Worm (Caenorhabditis elegans) whole organism, L4/young adult: ENCODE measurements around the gene fip-3.

Source experiments
- dao-5 ChIP-seq: sonication (generic microtip); optimal IDR thresholded peaks from 2 replicates; lab custom pipeline; 2016; ENCODE audit warnings: missing genotype, missing genetic modification characterization, moderate library complexity, missing compliant biosample characterization
- him-1 ChIP-seq: sonication (generic microtip); optimal IDR thresholded peaks from 2 replicates; lab custom pipeline; 2016; ENCODE audit warnings: missing genotype, missing genetic modification reagents, missing genetic modification characterization, missing compliant biosample characterization

- TF ChIP-seq dao-5 (tag; lab: Kevin White, UChicago) (no peak), him-1 (tag; lab: Kevin White, UChicago) (no peak)
These were observed 16.2 kb upstream of the fip-3 start, which contains the start of gene C06E1.1 for ce11 chrIII:8605532-8605931.
